Worm (Caenorhabditis elegans) whole organism, L3 larva: ENCODE results near the gene ZK177.3.

Experiments used
- ceh-16 ChIP-seq: sonication (generic microtip); optimal IDR thresholded peaks from 2 replicates; lab custom pipeline; 2017; ENCODE audit warnings: missing biosample characterization, missing genetic modification characterization
- daf-12 ChIP-seq: fragments of 150-350 bp; optimal IDR thresholded peaks from 2 replicates; lab custom pipeline; 2014; ENCODE audit warnings: missing biosample characterization, missing genetic modification reagents, missing genetic modification characterization
- egl-27 ChIP-seq: sonication (generic microtip); optimal IDR thresholded peaks from 4 replicates; lab custom pipeline; 2017; ENCODE audit warnings: missing biosample characterization, missing genetic modification reagents, missing genetic modification characterization
- elt-1 ChIP-seq: fragments of 150-350 bp; optimal IDR thresholded peaks from 2 replicates; lab custom pipeline; 2014; ENCODE audit warnings: missing biosample characterization, missing genetic modification characterization
- elt-2 ChIP-seq: sonication (generic microtip); optimal IDR thresholded peaks from 2 replicates; lab custom pipeline; 2016; ENCODE audit warnings: missing genetic modification reagents, mild to moderate bottlenecking, missing genetic modification characterization, missing compliant biosample characterization
- eor-1 ChIP-seq, 2 experiments: fragments of 150-350 bp; optimal IDR thresholded peaks; 2 replicates each; lab custom pipeline; 2014 to 2018; ENCODE audit warnings: missing biosample characterization in 2 of 2, missing genetic modification characterization in 2 of 2
- fkh-10 ChIP-seq: sonication (generic microtip); optimal IDR thresholded peaks from 2 replicates; lab custom pipeline; 2017; ENCODE audit warnings: missing biosample characterization, missing genetic modification reagents, missing genetic modification characterization
- fkh-2 ChIP-seq: fragments of 150-350 bp; optimal IDR thresholded peaks from 2 replicates; lab custom pipeline; 2014; ENCODE audit warnings: missing biosample characterization, missing genetic modification reagents, missing genetic modification characterization
- hmg-11 ChIP-seq: sonication (generic microtip); optimal IDR thresholded peaks from 2 replicates; lab custom pipeline; 2016; ENCODE audit warnings: missing genetic modification characterization, missing compliant biosample characterization
- lin-15B ChIP-seq: fragments of 150-350 bp; optimal IDR thresholded peaks from 2 replicates; lab custom pipeline; 2014; ENCODE audit warnings: missing biosample characterization, missing genetic modification characterization
- lin-39 ChIP-seq: fragments of 150-350 bp; optimal IDR thresholded peaks from 2 replicates; lab custom pipeline; 2018; ENCODE audit warnings: missing biosample characterization, missing genetic modification reagents, missing genetic modification characterization
- lsy-12 ChIP-seq: sonication (generic microtip); optimal IDR thresholded peaks from 2 replicates; lab custom pipeline; 2016; ENCODE audit warnings: mild to moderate bottlenecking, missing genetic modification characterization, missing compliant biosample characterization
- mml-1 ChIP-seq: fragments of 150-350 bp; sonication (generic microtip); optimal IDR thresholded peaks from 3 replicates; lab custom pipeline; 2014; ENCODE audit warnings: missing biosample characterization, missing genetic modification characterization
- nfya-1 ChIP-seq: sonication (generic microtip); optimal IDR thresholded peaks from 2 replicates; lab custom pipeline; 2017; ENCODE audit warnings: missing genetic modification characterization, mild to moderate bottlenecking, missing compliant biosample characterization, antibody characterized with exemption, moderate library complexity; ENCODE audit not compliant: insufficient read depth
- nhr-11 ChIP-seq: fragments of 150-350 bp; optimal IDR thresholded peaks from 2 replicates; lab custom pipeline; 2014; ENCODE audit warnings: missing biosample characterization, missing genetic modification characterization
- nhr-237 ChIP-seq: fragments of 150-350 bp; optimal IDR thresholded peaks from 2 replicates; lab custom pipeline; 2014; ENCODE audit warnings: missing biosample characterization, missing genetic modification characterization
- nhr-25 ChIP-seq: sonication (generic microtip); optimal IDR thresholded peaks from 2 replicates; lab custom pipeline; 2017; ENCODE audit warnings: missing biosample characterization, missing genetic modification characterization
- nhr-43 ChIP-seq: sonication (generic microtip); optimal IDR thresholded peaks from 2 replicates; lab custom pipeline; 2016; ENCODE audit warnings: mild to moderate bottlenecking, missing genetic modification characterization, missing compliant biosample characterization; ENCODE audit not compliant: poor library complexity, severe bottlenecking
- nhr-67 ChIP-seq: fragments of 150-350 bp; optimal IDR thresholded peaks from 2 replicates; lab custom pipeline; 2014; ENCODE audit warnings: missing biosample characterization, missing genetic modification characterization
- pha-4 ChIP-seq: fragments of 150-350 bp; optimal IDR thresholded peaks from 2 replicates; lab custom pipeline; 2014; ENCODE audit warnings: missing biosample characterization, missing genetic modification reagents, missing genetic modification characterization
- pqm-1 ChIP-seq: fragments of 150-350 bp; optimal IDR thresholded peaks from 2 replicates; lab custom pipeline; 2017; ENCODE audit warnings: missing biosample characterization, missing genetic modification characterization, inconsistent platforms
- snpc-4 ChIP-seq: fragments of 150-350 bp; optimal IDR thresholded peaks from 2 replicates; lab custom pipeline; 2014; ENCODE audit warnings: missing biosample characterization, missing genetic modification characterization
- tbx-2 ChIP-seq: sonication (generic microtip); optimal IDR thresholded peaks from 2 replicates; lab custom pipeline; 2016; ENCODE audit warnings: mild to moderate bottlenecking, missing genetic modification characterization, missing compliant biosample characterization
- unc-39 ChIP-seq: sonication (generic microtip); optimal IDR thresholded peaks from 4 replicates; lab custom pipeline; 2017; ENCODE audit warnings: missing biosample characterization, missing genetic modification characterization
- unc-62 ChIP-seq: fragments of 150-350 bp; sonication (generic microtip); optimal IDR thresholded peaks from 4 replicates; lab custom pipeline; 2014; ENCODE audit warnings: missing biosample characterization, missing genetic modification reagents, missing genetic modification characterization
- ztf-11 ChIP-seq: fragments of 150-350 bp; optimal IDR thresholded peaks from 2 replicates; lab custom pipeline; 2014; ENCODE audit warnings: missing biosample characterization, missing genetic modification characterization
- ztf-4 ChIP-seq: fragments of 150-350 bp; optimal IDR thresholded peaks from 2 replicates; lab custom pipeline; 2014; ENCODE audit warnings: missing biosample characterization, missing genetic modification characterization

Gene ZK177.3

DNA sequence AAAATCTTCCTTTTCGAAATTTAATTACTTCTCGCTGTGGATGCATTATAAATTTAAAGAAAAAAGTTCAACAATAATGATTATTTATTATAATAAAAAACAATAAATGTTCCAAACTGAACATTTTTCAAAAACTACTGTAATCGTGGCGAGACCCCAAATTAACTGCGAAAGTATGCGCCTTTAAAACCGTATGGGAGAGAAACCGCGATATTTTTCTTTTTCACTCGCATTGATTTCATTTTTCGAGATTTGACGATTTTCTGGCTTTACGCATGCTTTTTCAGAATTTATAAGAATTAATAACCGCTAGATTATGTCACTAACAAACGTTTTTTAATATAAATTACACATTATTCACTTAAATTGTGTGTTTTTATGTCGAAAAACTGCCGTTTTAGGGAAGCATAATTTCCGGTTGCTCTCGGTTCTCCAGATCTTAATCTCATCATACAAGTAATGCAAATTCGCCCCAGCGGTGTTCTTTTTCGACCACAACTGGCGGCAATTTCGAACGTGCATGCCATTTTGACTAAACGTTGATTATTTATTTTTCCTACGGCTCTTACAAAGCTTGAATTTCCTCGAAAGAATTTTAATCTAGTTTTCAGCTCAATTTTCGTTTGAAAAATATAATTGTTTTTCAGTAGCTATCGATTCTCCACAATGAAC lies 14.5 kb upstream of the ZK177.3 start, which contains the start of gene F12A10.8 (continued):
- no peak for TF ChIP-seq pqm-1 (tag; lab: Kevin White, UChicago)

DNA sequence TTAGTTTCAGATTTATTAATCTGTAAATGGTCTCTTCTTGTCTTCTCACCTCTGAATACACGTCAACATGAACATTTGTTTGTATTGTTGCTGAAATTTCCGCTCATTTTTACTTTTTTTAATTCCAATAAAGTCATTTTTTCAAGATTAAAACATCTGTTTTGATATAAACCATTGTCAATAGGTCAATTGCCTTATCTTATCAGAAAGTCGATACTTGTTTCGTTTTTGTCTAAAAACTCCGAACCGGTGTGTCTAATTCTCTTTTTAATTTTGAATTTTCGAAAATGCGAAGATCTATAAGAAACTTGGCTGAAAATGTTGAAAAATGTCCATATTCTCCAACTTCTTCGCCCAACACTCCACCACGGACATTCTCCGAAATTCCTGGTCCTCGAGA lies 11.9 kb upstream of the ZK177.3 start, which contains the start of gene cyp-44A1:
Gene cyp-44A1, plus strand, starts transcription at position 285 of the 400 bp plus-strand sequence.
- no peak for TF ChIP-seq lin-39 (tag; lab: Kevin White, UChicago)
- TF ChIP-seq ztf-4 (tag; lab: Kevin White, UChicago): no peak
- TF ChIP-seq elt-2 (tag; lab: Kevin White, UChicago): peak; percentile 67
- no peak for TF ChIP-seq lsy-12 (tag; lab: Kevin White, UChicago)

- TF ChIP-seq pha-4 (peak; percentile 27), ceh-16 (no peak), nfya-1 (tag; lab: Kevin White, UChicago) (no peak), elt-2 (tag; lab: Kevin White, UChicago) (peak; percentile 23), lin-15B (tag; lab: Kevin White, UChicago) (peak; percentile 1), nhr-237 (tag; lab: Kevin White, UChicago) (no peak)
Measured at ce11 chrII:5505820-5506287, 9.8 kb upstream of the ZK177.3 start, which contains the start of gene npp-24. Gene npp-24, plus strand, starts transcription at chrII:5505870.

- peak; percentile 38 for TF ChIP-seq pha-4
- peak; percentile 63 for TF ChIP-seq elt-1 (tag; lab: Kevin White, UChicago)
- no peak for TF ChIP-seq nhr-67 (tag; lab: Kevin White, UChicago)
- peak; percentile 2 for TF ChIP-seq lin-15B (tag; lab: Kevin White, UChicago)
- TF ChIP-seq nhr-25 (tag; lab: Kevin White, UChicago): peak; percentile 39
- TF ChIP-seq nfya-1 (tag; lab: Kevin White, UChicago): peak; percentile 64
- no peak for TF ChIP-seq snpc-4 (tag; lab: Kevin White, UChicago)
- no peak for TF ChIP-seq fkh-10
- TF ChIP-seq, all 47 proteins: peak for 5
Measured at ce11 chrII:5511417-5512353, 4.0 kb upstream of the ZK177.3 start.

ce11 chrII:5512473-5513097 lies 3.1 kb upstream of the ZK177.3 start:
- TF ChIP-seq elt-2 (tag; lab: Kevin White, UChicago) (peak; percentile 100), elt-1 (tag; lab: Kevin White, UChicago) (no peak), tbx-2 (no peak), ztf-11 (tag; lab: Kevin White, UChicago) (no peak), pqm-1 (tag; lab: Kevin White, UChicago) (peak; percentile 68), nhr-43 (tag; lab: Kevin White, UChicago) (no peak)

DNA sequence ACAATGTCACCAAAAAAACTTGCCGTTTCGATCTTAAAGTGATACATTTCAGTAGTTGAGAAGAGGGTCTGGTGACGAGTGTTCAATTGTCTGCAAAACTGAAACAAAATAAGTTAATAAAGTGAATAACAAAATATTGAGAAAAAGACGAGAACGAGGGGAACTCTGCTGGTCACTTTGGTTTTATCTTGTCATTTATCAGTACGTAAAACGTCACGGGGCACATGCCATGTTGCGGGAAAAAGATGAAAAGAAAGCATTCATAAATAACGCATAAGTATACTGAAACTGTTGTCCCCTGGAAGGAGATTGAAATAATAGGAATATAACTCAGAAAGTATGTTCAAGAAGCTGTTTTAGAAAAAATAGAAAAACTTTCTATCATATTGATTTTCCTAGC lies 796 bp upstream of the ZK177.3 start, which contains the start of gene sahd-1:
Gene sahd-1, minus strand, starts transcription at position 100 of the 400 bp plus-strand sequence.
- TF ChIP-seq nhr-43 (tag; lab: Kevin White, UChicago) (no peak), lin-39 (tag; lab: Kevin White, UChicago) (no peak), lin-15B (tag; lab: Kevin White, UChicago) (no peak), hmg-11 (no peak), elt-2 (tag; lab: Kevin White, UChicago) (peak; percentile 64), fkh-2 (tag; lab: Kevin White, UChicago) (no peak), pqm-1 (tag; lab: Kevin White, UChicago) (peak; percentile 38), unc-62 (GFP tag; lab: Kevin White, UChicago) (no peak), nhr-67 (tag; lab: Kevin White, UChicago) (no peak)

- TF ChIP-seq lsy-12 (tag; lab: Kevin White, UChicago): no peak
- TF ChIP-seq ceh-16: no peak
- no peak for TF ChIP-seq elt-1 (tag; lab: Kevin White, UChicago)
- no peak for TF ChIP-seq nhr-11 (tag; lab: Kevin White, UChicago)
- TF ChIP-seq nhr-237 (tag; lab: Kevin White, UChicago): no peak
- no peak for TF ChIP-seq daf-12 (tag; lab: Kevin White, UChicago)
- no peak for TF ChIP-seq pha-4
- TF ChIP-seq unc-39 (tag; lab: Kevin White, UChicago): no peak
- no peak for TF ChIP-seq snpc-4 (tag; lab: Kevin White, UChicago)
- no peak for TF ChIP-seq egl-27
- no peak for TF ChIP-seq eor-1 (tag; optimal IDR thresholded peaks at IDR 0.05; lab: Kevin White, UChicago)
- no peak for TF ChIP-seq mml-1
- TF ChIP-seq hmg-11: no peak
- no peak for TF ChIP-seq lin-15B (tag; lab: Kevin White, UChicago)
- TF ChIP-seq, all 47 proteins: peak for 0
Measured at ce11 chrII:5517643-5518042, 2.0 kb downstream of the ZK177.3 start, which contains the start of gene ZK177.9. Gene ZK177.9, minus strand, starts transcription at chrII:5517743.
